Worm (Caenorhabditis elegans) whole organism, L4 larva: ENCODE data around the gene chil-15.

ENCODE experiments used
- ama-1 ChIP-seq: fragments of 150-350 bp; optimal IDR thresholded peaks from 2 replicates; lab custom pipeline; 2014; ENCODE audit warnings: inconsistent platforms, mixed read lengths
- ces-1 ChIP-seq: fragments of 150-350 bp; sonication (generic microtip); optimal IDR thresholded peaks from 4 replicates; lab custom pipeline; 2014; ENCODE audit warnings: missing biosample characterization, missing genetic modification reagents, missing genetic modification characterization
- cey-2 ChIP-seq: sonication (generic microtip); optimal IDR thresholded peaks from 3 replicates; lab custom pipeline; 2017; ENCODE audit warnings: missing genetic modification characterization, mild to moderate bottlenecking, missing compliant biosample characterization, antibody characterized with exemption, borderline replicate concordance; ENCODE audit not compliant: insufficient read depth
- dmd-8 ChIP-seq: fragments of 200-800 bp; sonication (Bioruptor generic); IDR thresholded peaks from 2 replicates; pipeline ENCODE4 v1.3.6; 2022; ENCODE audit warnings: missing genetic modification characterization, missing compliant biosample characterization
- egl-27 ChIP-seq: sonication (generic microtip); optimal IDR thresholded peaks from 3 replicates; lab custom pipeline; 2017; ENCODE audit warnings: missing biosample characterization, missing genetic modification reagents, missing genetic modification characterization
- jun-1 ChIP-seq: fragments of 150-350 bp; optimal IDR thresholded peaks from 2 replicates; lab custom pipeline; 2014; ENCODE audit warnings: missing biosample characterization, missing genetic modification reagents, missing genetic modification characterization
- nhr-76 ChIP-seq: fragments of 150-350 bp; optimal IDR thresholded peaks from 2 replicates; lab custom pipeline; 2014; ENCODE audit warnings: missing biosample characterization, missing genetic modification characterization
- nhr-77 ChIP-seq: fragments of 150-350 bp; optimal IDR thresholded peaks from 2 replicates; lab custom pipeline; 2014; ENCODE audit warnings: missing biosample characterization, missing genetic modification characterization
- set-16 ChIP-seq: fragments of 200-800 bp; sonication (Bioruptor generic); IDR thresholded peaks from 2 replicates; pipeline ENCODE4 v1.3.6; 2022; ENCODE audit warnings: missing genetic modification reagents, missing genetic modification characterization, missing compliant biosample characterization
- skn-1 ChIP-seq: fragments of 150-350 bp; optimal IDR thresholded peaks from 2 replicates; lab custom pipeline; 2014; ENCODE audit warnings: missing biosample characterization, missing genetic modification characterization
- spr-3 ChIP-seq: fragments of 200-800 bp; sonication (Bioruptor generic); optimal IDR thresholded peaks from 2 replicates; lab custom pipeline; 2018; ENCODE audit warnings: mild to moderate bottlenecking, missing genetic modification characterization, missing compliant biosample characterization
- tag-97 ChIP-seq: fragments of 200-800 bp; sonication (Bioruptor generic); IDR thresholded peaks from 2 replicates; pipeline ENCODE4 v1.3.6; 2022; ENCODE audit warnings: missing genetic modification characterization, missing compliant biosample characterization
- unc-62 ChIP-seq, 3 experiments: fragments of 150-350 bp in 1 of 3; sonication (generic microtip); optimal IDR thresholded peaks in 2 of 3; peaks in 1 of 3; 1 replicate in 1 of 3; 2 replicates in 2 of 3; lab custom pipeline; 2014 to 2017; ENCODE audit warnings: missing biosample characterization in 3 of 3, missing genetic modification characterization in 3 of 3, missing genetic modification reagents in 3 of 3, missing genotype in 1 of 3
- ztf-11 ChIP-seq: fragments of 150-350 bp; optimal IDR thresholded peaks from 2 replicates; lab custom pipeline; 2014; ENCODE audit warnings: missing biosample characterization, missing genetic modification characterization

DNA sequence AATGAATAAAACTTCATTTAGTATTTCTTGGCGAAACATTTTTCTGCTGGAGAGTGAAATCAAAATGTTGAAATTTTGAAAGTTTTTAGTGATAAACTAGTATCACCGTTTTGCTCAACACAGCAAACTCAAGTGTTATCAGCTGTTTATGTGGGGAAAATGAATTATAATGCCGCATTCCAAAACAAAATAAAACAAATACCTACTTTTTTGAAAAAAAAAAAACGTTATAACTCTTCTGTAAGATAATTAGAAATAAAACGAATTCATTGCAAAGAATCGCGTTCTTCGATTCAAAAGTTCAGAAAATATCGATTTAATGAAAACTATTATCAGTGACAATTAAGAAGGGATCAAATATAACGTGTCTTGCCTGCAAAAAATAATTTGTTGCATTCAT is 45.9 kb downstream of the chil-15 start, which contains the start of gene Y51B9A.9:
- TF ChIP-seq dmd-8 (no peak), ama-1 (lab: Kevin White, UChicago) (no peak), tag-97 (no peak), ces-1 (GFP tag; lab: Kevin White, UChicago) (no peak), cey-2 (tag; lab: Kevin White, UChicago) (no peak), egl-27 (no peak), set-16 (GFP tag; lab: Robert Waterston, UW) (no peak), unc-62 (GFP tag; optimal IDR thresholded peaks at IDR 0.05 in 1 of 2; lab: Kevin White, UChicago) (no peak), unc-62 (tag; optimal IDR thresholded peaks at IDR 0.05; lab: Kevin White, UChicago) (no peak), ztf-11 (tag; lab: Kevin White, UChicago) (no peak), nhr-76 (tag; lab: Kevin White, UChicago) (no peak), jun-1 (tag; lab: Kevin White, UChicago) (no peak), skn-1 (tag; lab: Kevin White, UChicago) (no peak), nhr-77 (tag; lab: Kevin White, UChicago) (no peak), spr-3 (no peak)
